Fruit fly (Drosophila melanogaster) whole organism, wandering third instar larva: ENCODE measurements around the gene CG34281.

ENCODE experiments used
- Abd-B ChIP-seq: fragments of >200 bp; optimal IDR thresholded peaks from 2 replicates; lab custom pipeline; 2017; ENCODE audit warnings: missing biosample characterization, missing genetic modification characterization
- CG32264 ChIP-seq: fragments of 200-800 bp; sonication (Bioruptor generic); optimal IDR thresholded peaks from 2 replicates; lab custom pipeline; 2016; ENCODE audit warnings: missing biosample characterization, missing genetic modification characterization
- CG9705 ChIP-seq: fragments of 200-800 bp; sonication (Bioruptor generic); optimal IDR thresholded peaks from 2 replicates; lab custom pipeline; 2018; ENCODE audit warnings: missing biosample characterization, mild to moderate bottlenecking, missing genetic modification characterization
- CrebA ChIP-seq: fragments of 200-800 bp; sonication (Bioruptor generic); optimal IDR thresholded peaks from 2 replicates; lab custom pipeline; 2016; ENCODE audit warnings: missing biosample characterization, mild to moderate bottlenecking, missing genetic modification characterization, borderline replicate concordance
- Dfd ChIP-seq: fragments of >200 bp; optimal IDR thresholded peaks from 2 replicates; lab custom pipeline; 2017; ENCODE audit warnings: missing biosample characterization, missing genetic modification characterization
- Dif ChIP-seq: fragments of 200-275, 200-300 bp; sonication (Bioruptor generic); optimal IDR thresholded peaks from 2 replicates; lab custom pipeline; 2018; ENCODE audit warnings: missing biosample characterization, missing genetic modification characterization; ENCODE audit not compliant: partially characterized antibody
- GATAd ChIP-seq: sonication (Bioruptor generic); optimal IDR thresholded peaks from 2 replicates; lab custom pipeline; 2016; ENCODE audit warnings: missing biosample characterization, missing genetic modification characterization
- HLH106 ChIP-seq: fragments of 200-800 bp; optimal IDR thresholded peaks from 3 replicates; lab custom pipeline; 2019; ENCODE audit warnings: missing biosample characterization, mild to moderate bottlenecking, missing genetic modification characterization, moderate library complexity
- Hnf4 ChIP-seq: fragments of 200-800 bp; sonication (Bioruptor generic); optimal IDR thresholded peaks from 2 replicates; lab custom pipeline; 2016; ENCODE audit warnings: missing biosample characterization, mild to moderate bottlenecking, missing genetic modification characterization
- Hr78 ChIP-seq: fragments of >200 bp; optimal IDR thresholded peaks from 2 replicates; lab custom pipeline; 2017; ENCODE audit warnings: missing biosample characterization, missing genetic modification characterization
- Hr83 ChIP-seq: fragments of 200-300 bp; sonication (Bioruptor generic); optimal IDR thresholded peaks from 2 replicates; lab custom pipeline; 2016; ENCODE audit warnings: missing biosample characterization, mild to moderate bottlenecking, missing genetic modification characterization, moderate library complexity; ENCODE audit not compliant: poor library complexity, severe bottlenecking
- Jra ChIP-seq: sonication (Bioruptor generic); optimal IDR thresholded peaks from 2 replicates; lab custom pipeline; 2016; ENCODE audit warnings: missing biosample characterization, missing genetic modification characterization
- Mio ChIP-seq: sonication (Bioruptor generic); optimal IDR thresholded peaks from 2 replicates; lab custom pipeline; 2016; ENCODE audit warnings: missing biosample characterization, missing genetic modification characterization
- Myc ChIP-seq: fragments of >200 bp; optimal IDR thresholded peaks from 2 replicates; lab custom pipeline; 2017
- OdsH ChIP-seq: fragments of 200-800 bp; sonication (Bioruptor generic); optimal IDR thresholded peaks from 2 replicates; lab custom pipeline; 2016; ENCODE audit warnings: missing biosample characterization, mild to moderate bottlenecking, missing genetic modification characterization
- Rel ChIP-seq, 2 experiments: fragments of 200-800 bp; sonication (Bioruptor generic) in 1 of 2; optimal IDR thresholded peaks; 2 replicates in 1 of 2; 3 replicates in 1 of 2; lab custom pipeline; 2016 to 2019; ENCODE audit warnings: mild to moderate bottlenecking in 2 of 2, missing biosample characterization in 2 of 2, missing genetic modification characterization in 2 of 2, moderate library complexity in 1 of 2
- Sp1 ChIP-seq: fragments of 200-800 bp; sonication (Bioruptor generic); optimal IDR thresholded peaks from 3 replicates; lab custom pipeline; 2019; ENCODE audit warnings: missing biosample characterization, mild to moderate bottlenecking, missing genetic modification characterization, moderate library complexity
- Vsx2 ChIP-seq: fragments of 200-300, 225-300 bp; sonication (Bioruptor generic); optimal IDR thresholded peaks from 2 replicates; lab custom pipeline; 2018; ENCODE audit warnings: missing biosample characterization, missing genetic modification characterization; ENCODE audit not compliant: partially characterized antibody
- brk ChIP-seq: fragments of 200-800 bp; sonication (Bioruptor generic); optimal IDR thresholded peaks from 2 replicates; lab custom pipeline; 2016; ENCODE audit warnings: missing biosample characterization, mild to moderate bottlenecking, missing genetic modification characterization
- dl ChIP-seq, 2 experiments: fragments of 175-275, 200-275 bp in 1 of 2; fragments of 200-275 bp in 1 of 2; sonication (Bioruptor generic); optimal IDR thresholded peaks; lab custom pipeline; 2018; ENCODE audit warnings: mild to moderate bottlenecking in 2 of 2, missing biosample characterization in 2 of 2, missing genetic modification characterization in 2 of 2, moderate library complexity in 2 of 2; ENCODE audit not compliant: partially characterized antibody in 2 of 2, insufficient read depth in 1 of 2
- dmrt93B ChIP-seq: fragments of 200-800 bp; sonication (Bioruptor generic); optimal IDR thresholded peaks from 2 replicates; lab custom pipeline; 2018; ENCODE audit warnings: missing biosample characterization, mild to moderate bottlenecking, missing genetic modification characterization
- dsf ChIP-seq: sonication (Bioruptor generic); optimal IDR thresholded peaks from 2 replicates; lab custom pipeline; 2016; ENCODE audit warnings: missing biosample characterization, missing genetic modification characterization, borderline replicate concordance
- ey ChIP-seq: fragments of 200-800 bp; sonication (Bioruptor generic); optimal IDR thresholded peaks from 2 replicates; lab custom pipeline; 2016; ENCODE audit warnings: missing biosample characterization, missing genetic modification characterization
- fru ChIP-seq: fragments of 200-800 bp; sonication (Bioruptor generic); optimal IDR thresholded peaks from 3 replicates; lab custom pipeline; 2016; ENCODE audit warnings: missing biosample characterization, mild to moderate bottlenecking, missing genetic modification characterization
- h ChIP-seq: fragments of 200-800 bp; sonication (Bioruptor generic); optimal IDR thresholded peaks from 3 replicates; lab custom pipeline; 2016; ENCODE audit warnings: missing biosample characterization, mild to moderate bottlenecking, missing genetic modification characterization
- jim ChIP-seq: fragments of 175-275, 200-325 bp; sonication (Bioruptor generic); optimal IDR thresholded peaks from 2 replicates; lab custom pipeline; 2016; ENCODE audit warnings: missing biosample characterization, mild to moderate bottlenecking, missing genetic modification characterization
- lola ChIP-seq: fragments of >200 bp; optimal IDR thresholded peaks from 2 replicates; lab custom pipeline; 2017; ENCODE audit warnings: missing biosample characterization, missing genetic modification characterization
- pan ChIP-seq: fragments of >200 bp; optimal IDR thresholded peaks from 2 replicates; lab custom pipeline; 2017
- rgr ChIP-seq: fragments of 200-800 bp; sonication (Bioruptor generic); optimal IDR thresholded peaks from 3 replicates; lab custom pipeline; 2016; ENCODE audit warnings: missing biosample characterization, mild to moderate bottlenecking, missing genetic modification characterization
- sage ChIP-seq: fragments of 200-800 bp; sonication (Bioruptor generic); optimal IDR thresholded peaks from 2 replicates; lab custom pipeline; 2016; ENCODE audit warnings: missing biosample characterization, mild to moderate bottlenecking, missing genetic modification characterization
- sv ChIP-seq: fragments of 200-800 bp; sonication (Bioruptor generic); optimal IDR thresholded peaks from 3 replicates; lab custom pipeline; 2016; ENCODE audit warnings: missing biosample characterization, missing genetic modification characterization
- tai ChIP-seq: sonication (Bioruptor generic); optimal IDR thresholded peaks from 2 replicates; lab custom pipeline; 2016; ENCODE audit warnings: missing biosample characterization, missing genetic modification characterization
- usp ChIP-seq: fragments of >200 bp; optimal IDR thresholded peaks from 2 replicates; lab custom pipeline; 2017; ENCODE audit warnings: missing biosample characterization, missing genetic modification characterization

The CG34281 gene

dm6 chr3R:17605872-17606271 is 6.8 kb upstream of the CG34281 start, which contains the start of gene sll:
Gene sll (plus strand): TSS chr3R:17606106.
- TF ChIP-seq Dfd (no peak), Dif (GFP tag; lab: Kevin White, UChicago) (no peak), usp (GFP tag; lab: Kevin White, UChicago) (no peak), h (GFP tag; lab: Kevin White, UChicago) (no peak), jim (GFP tag; lab: Kevin White, UChicago) (no peak), tai (GFP tag; lab: Kevin White, UChicago) (no peak), Mio (GFP tag; lab: Kevin White, UChicago) (no peak), Hr83 (no peak), Hr78 (GFP tag; lab: Kevin White, UChicago) (no peak), brk (GFP tag; lab: Kevin White, UChicago) (no peak), GATAd (GFP tag; lab: Kevin White, UChicago) (no peak), Hnf4 (GFP tag; lab: Kevin White, UChicago) (no peak), CG32264 (no peak), dl (GFP tag; optimal IDR thresholded peaks at IDR 0.05; lab: Kevin White, UChicago; ENCODE audit: insufficient read depth in 1 of 2, partially characterized antibody in 2 of 2) (no peak)

DNA sequence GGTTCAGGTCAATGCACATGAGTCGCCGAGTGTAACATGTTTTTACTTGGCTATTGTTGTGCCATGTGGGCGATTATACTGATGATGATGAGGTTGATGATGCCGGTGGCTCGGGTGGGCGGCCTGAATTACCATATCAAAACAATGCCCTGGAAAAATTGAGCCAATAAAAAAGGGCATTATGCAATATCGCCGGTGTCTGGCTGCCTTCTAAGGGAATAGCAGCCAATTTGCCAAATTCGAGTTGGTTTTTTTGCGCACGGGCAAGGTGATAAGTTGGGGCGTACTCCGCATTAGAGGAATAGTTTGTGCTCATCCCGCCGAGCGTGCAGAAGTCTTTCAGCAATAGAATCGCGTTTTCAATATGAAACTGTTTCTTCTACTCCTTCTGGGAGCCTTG is 3.6 kb upstream of the CG34281 start, which contains the start of gene CG14329:
TSS of gene CG14329 (plus strand) at position 301 of the 400 bp plus-strand sequence.
- TF ChIP-seq Myc (lab: Kevin White, UChicago) (no peak), lola (GFP tag; lab: Kevin White, UChicago) (no peak), Vsx2 (GFP tag; lab: Kevin White, UChicago) (no peak), Hr83 (no peak), dsf (no peak), Jra (GFP tag; lab: Kevin White, UChicago) (no peak), HLH106 (tag; lab: Kevin White, UChicago) (no peak), OdsH (GFP tag; lab: Kevin White, UChicago) (no peak), Rel (GFP tag; optimal IDR thresholded peaks at IDR 0.05; lab: Kevin White, UChicago) (no peak), Rel (tag; optimal IDR thresholded peaks at IDR 0.05; lab: Kevin White, UChicago) (no peak)

DNA sequence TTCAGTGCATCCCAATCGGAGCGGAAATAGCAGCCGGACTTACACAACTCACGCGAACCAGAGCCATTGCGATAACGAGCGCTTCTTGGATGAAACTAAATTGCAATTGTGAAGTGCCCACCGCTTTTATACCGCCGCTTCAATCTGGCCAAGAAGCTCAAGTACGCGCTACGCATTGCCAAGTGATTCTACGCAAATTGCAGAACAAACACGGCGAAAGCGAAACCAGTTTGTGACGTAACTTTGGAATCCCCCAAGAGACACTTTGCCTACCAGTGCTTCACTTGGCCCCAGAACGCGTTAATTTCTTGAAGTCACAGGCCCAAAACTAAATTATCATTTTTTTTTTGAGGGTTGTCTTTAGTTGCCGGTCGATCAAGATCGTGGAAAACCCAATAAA is 1.3 kb upstream of the CG34281 start, which contains the start of gene Edg91:
TSS of gene Edg91 (minus strand) at position 101 of the 400 bp plus-strand sequence.
- TF ChIP-seq fru (no peak), CG9705 (GFP tag; lab: Kevin White, UChicago) (no peak)

- no peak for TF ChIP-seq rgr (GFP tag; lab: Kevin White, UChicago)
- TF ChIP-seq sv (GFP tag; lab: Kevin White, UChicago): no peak
- no peak for TF ChIP-seq lola (GFP tag; lab: Kevin White, UChicago)
- TF ChIP-seq Myc (lab: Kevin White, UChicago): no peak
- TF ChIP-seq CrebA (GFP tag; lab: Kevin White, UChicago): no peak
- TF ChIP-seq dl (GFP tag; optimal IDR thresholded peaks at IDR 0.05; lab: Kevin White, UChicago; ENCODE audit: insufficient read depth in 1 of 2, partially characterized antibody in 2 of 2): no peak
- no peak for TF ChIP-seq ey (GFP tag; lab: Kevin White, UChicago)
- no peak for TF ChIP-seq pan
- TF ChIP-seq brk (GFP tag; lab: Kevin White, UChicago): no peak
- TF ChIP-seq CG32264: no peak
- no peak for TF ChIP-seq HLH106 (tag; lab: Kevin White, UChicago)
- TF ChIP-seq dmrt93B (GFP tag; lab: Kevin White, UChicago): no peak
- no peak for TF ChIP-seq tai (GFP tag; lab: Kevin White, UChicago)
Observed at dm6 chr3R:17611836-17612235, 851 bp upstream of the CG34281 start.

DNA sequence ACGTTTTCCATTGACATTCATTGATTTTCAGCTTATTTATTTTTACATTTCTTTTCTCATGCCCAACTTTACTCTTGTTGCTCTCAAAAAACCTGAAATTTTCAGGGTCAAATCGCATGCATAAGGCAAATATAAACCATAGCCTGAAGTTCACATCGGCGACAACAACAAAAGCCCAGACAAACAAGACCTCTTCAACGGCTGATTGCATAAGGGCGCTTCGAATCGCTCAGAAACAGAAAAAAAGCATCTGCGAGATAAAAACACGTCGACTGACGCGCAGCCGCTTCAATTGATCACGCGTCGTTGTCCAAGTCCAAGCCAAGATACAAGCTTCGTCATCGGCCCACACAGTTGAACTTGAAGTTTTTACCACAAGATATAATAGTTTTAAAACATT is 862 bp downstream of the CG34281 start, which contains the start of gene CG14327:
TSS of gene CG14327 (plus strand) at position 161 of the 400 bp plus-strand sequence.
- TF ChIP-seq Sp1 (no peak), Abd-B (GFP tag; lab: Kevin White, UChicago) (no peak), fru (no peak), Hr83 (no peak), CG32264 (no peak), OdsH (GFP tag; lab: Kevin White, UChicago) (no peak), dmrt93B (GFP tag; lab: Kevin White, UChicago) (no peak), CrebA (GFP tag; lab: Kevin White, UChicago) (no peak), Hnf4 (GFP tag; lab: Kevin White, UChicago) (no peak), Myc (lab: Kevin White, UChicago) (no peak), Vsx2 (GFP tag; lab: Kevin White, UChicago) (no peak), sage (no peak), Mio (GFP tag; lab: Kevin White, UChicago) (no peak), HLH106 (tag; lab: Kevin White, UChicago) (no peak), GATAd (GFP tag; lab: Kevin White, UChicago) (no peak), ey (GFP tag; lab: Kevin White, UChicago) (no peak), usp (GFP tag; lab: Kevin White, UChicago) (no peak)
